Worm (Caenorhabditis elegans) whole organism, late embryonic: ENCODE data around the gene C34F6.5.
A peak's percentile ranks its signal among the peaks of the same experiment; 100 is the strongest.

Source experiments
- C38D4.7 ChIP-seq: fragments of 200-800 bp; sonication (Bioruptor generic); optimal IDR thresholded peaks from 2 replicates; lab custom pipeline; 2018; ENCODE audit warnings: mild to moderate bottlenecking, missing genetic modification characterization, moderate library complexity, missing compliant biosample characterization
- F13H6.1 ChIP-seq: sonication (generic microtip); optimal IDR thresholded peaks from 2 replicates; lab custom pipeline; 2016; ENCODE audit warnings: missing genetic modification characterization, missing compliant biosample characterization
- K02D7.2 ChIP-seq: sonication (generic microtip); optimal IDR thresholded peaks from 2 replicates; lab custom pipeline; 2017; ENCODE audit warnings: mild to moderate bottlenecking, missing genetic modification characterization, missing compliant biosample characterization
- K09A11.1 ChIP-seq: sonication (generic microtip); optimal IDR thresholded peaks from 2 replicates; lab custom pipeline; 2017; ENCODE audit warnings: antibody characterized with exemption, mild to moderate bottlenecking, missing genetic modification characterization, missing compliant biosample characterization; ENCODE audit not compliant: insufficient read depth
- ama-1 ChIP-seq: fragments of 150-350 bp; optimal IDR thresholded peaks from 2 replicates; lab custom pipeline; 2014
- ceh-18 ChIP-seq: sonication (generic microtip); optimal IDR thresholded peaks from 2 replicates; lab custom pipeline; 2016; ENCODE audit warnings: missing genetic modification characterization, missing compliant biosample characterization
- ceh-19 ChIP-seq: fragments of 200-800 bp; sonication (Bioruptor generic); optimal IDR thresholded peaks from 2 replicates; lab custom pipeline; 2018; ENCODE audit warnings: mild to moderate bottlenecking, missing genetic modification characterization, missing compliant biosample characterization
- ceh-2 ChIP-seq: sonication (generic microtip); optimal IDR thresholded peaks from 2 replicates; lab custom pipeline; 2016; ENCODE audit warnings: missing genotype, missing genetic modification characterization, missing compliant biosample characterization
- ceh-22 ChIP-seq: sonication (generic microtip); optimal IDR thresholded peaks from 2 replicates; lab custom pipeline; 2017; ENCODE audit warnings: missing biosample characterization, missing genetic modification characterization
- ceh-30 ChIP-seq: fragments of 150-350 bp; optimal IDR thresholded peaks from 2 replicates; lab custom pipeline; 2014; ENCODE audit warnings: missing biosample characterization, missing genetic modification characterization
- ceh-45 ChIP-seq: fragments of 200-800 bp; sonication (Bioruptor generic); IDR thresholded peaks from 2 replicates; pipeline ENCODE4 v1.3.6; 2022; ENCODE audit warnings: missing genetic modification reagents, missing genetic modification characterization, missing compliant biosample characterization
- ceh-9 ChIP-seq: sonication (generic microtip); optimal IDR thresholded peaks from 2 replicates; lab custom pipeline; 2016; ENCODE audit warnings: mild to moderate bottlenecking, missing genetic modification characterization, inconsistent platforms, missing compliant biosample characterization
- dmd-4 ChIP-seq: sonication (generic microtip); optimal IDR thresholded peaks from 2 replicates; lab custom pipeline; 2016; ENCODE audit warnings: borderline replicate concordance, missing genetic modification characterization, missing compliant biosample characterization
- elt-2 ChIP-seq: sonication (generic microtip); optimal IDR thresholded peaks from 2 replicates; lab custom pipeline; 2016; ENCODE audit warnings: missing genetic modification reagents, missing genetic modification characterization, missing compliant biosample characterization
- elt-4 ChIP-seq: sonication (generic microtip); optimal IDR thresholded peaks from 2 replicates; lab custom pipeline; 2016; ENCODE audit warnings: missing genetic modification characterization, missing compliant biosample characterization
- ets-4 ChIP-seq: sonication (generic microtip); optimal IDR thresholded peaks from 2 replicates; lab custom pipeline; 2016; ENCODE audit warnings: missing genetic modification characterization, missing compliant biosample characterization
- hlh-13 ChIP-seq: fragments of 200-800 bp; sonication (Bioruptor generic); optimal IDR thresholded peaks from 2 replicates; lab custom pipeline; 2018; ENCODE audit warnings: mild to moderate bottlenecking, missing genetic modification characterization, missing compliant biosample characterization
- hlh-30 ChIP-seq: sonication (generic microtip); optimal IDR thresholded peaks from 2 replicates; lab custom pipeline; 2017; ENCODE audit warnings: antibody characterized with exemption, missing genetic modification characterization, missing compliant biosample characterization; ENCODE audit not compliant: insufficient read depth
- hlh-6 ChIP-seq: sonication (generic microtip); optimal IDR thresholded peaks from 2 replicates; lab custom pipeline; 2016; ENCODE audit warnings: missing genotype, missing genetic modification characterization, missing compliant biosample characterization
- lim-6 ChIP-seq: sonication (generic microtip); optimal IDR thresholded peaks from 2 replicates; lab custom pipeline; 2016; ENCODE audit warnings: missing genetic modification characterization, missing compliant biosample characterization
- lin-11 ChIP-seq: fragments of 200-800 bp; sonication (Bioruptor generic); optimal IDR thresholded peaks from 2 replicates; lab custom pipeline; 2018; ENCODE audit warnings: mild to moderate bottlenecking, missing genetic modification characterization, missing compliant biosample characterization
- madf-2 ChIP-seq: sonication (generic microtip); optimal IDR thresholded peaks from 2 replicates; lab custom pipeline; 2017; ENCODE audit warnings: missing genetic modification characterization, missing compliant biosample characterization
- mec-3 ChIP-seq: sonication (generic microtip); optimal IDR thresholded peaks from 2 replicates; lab custom pipeline; 2016; ENCODE audit warnings: borderline replicate concordance, missing genetic modification characterization, missing compliant biosample characterization
- nfya-1 ChIP-seq: sonication (generic microtip); optimal IDR thresholded peaks from 2 replicates; lab custom pipeline; 2017; ENCODE audit warnings: missing genetic modification characterization, mild to moderate bottlenecking, missing compliant biosample characterization, antibody characterized with exemption, moderate library complexity
- nhr-232 ChIP-seq: sonication (generic microtip); optimal IDR thresholded peaks from 2 replicates; lab custom pipeline; 2016; ENCODE audit warnings: missing genetic modification characterization, missing compliant biosample characterization
- odd-2 ChIP-seq: sonication (generic microtip); optimal IDR thresholded peaks from 2 replicates; lab custom pipeline; 2017; ENCODE audit warnings: antibody characterized with exemption, mild to moderate bottlenecking, missing genetic modification characterization, missing compliant biosample characterization
- pha-2 ChIP-seq: sonication (generic microtip); optimal IDR thresholded peaks from 2 replicates; lab custom pipeline; 2017; ENCODE audit warnings: mild to moderate bottlenecking, missing genetic modification characterization, missing compliant biosample characterization
- pha-4 ChIP-seq: fragments of 150-350 bp; optimal IDR thresholded peaks from 2 replicates; lab custom pipeline; 2018; ENCODE audit warnings: missing biosample characterization, missing genetic modification reagents, missing genetic modification characterization
- rnt-1 ChIP-seq: sonication (generic microtip); optimal IDR thresholded peaks from 2 replicates; lab custom pipeline; 2016; ENCODE audit warnings: missing genetic modification characterization, missing compliant biosample characterization
- sox-4 ChIP-seq: sonication (generic microtip); optimal IDR thresholded peaks from 2 replicates; lab custom pipeline; 2017; ENCODE audit warnings: mild to moderate bottlenecking, missing genetic modification characterization, inconsistent platforms, missing compliant biosample characterization
- tbx-2 ChIP-seq: sonication (generic microtip); optimal IDR thresholded peaks from 2 replicates; lab custom pipeline; 2016; ENCODE audit warnings: missing genetic modification characterization, missing compliant biosample characterization
- tbx-7 ChIP-seq: sonication (generic microtip); optimal IDR thresholded peaks from 2 replicates; lab custom pipeline; 2016; ENCODE audit warnings: missing genotype, missing genetic modification characterization, missing compliant biosample characterization
- ttx-3 ChIP-seq: sonication (generic microtip); optimal IDR thresholded peaks from 2 replicates; lab custom pipeline; 2016; ENCODE audit warnings: missing genetic modification reagents, missing genetic modification characterization, missing compliant biosample characterization
- unc-42 ChIP-seq: sonication (generic microtip); optimal IDR thresholded peaks from 2 replicates; lab custom pipeline; 2016; ENCODE audit warnings: missing genotype, missing genetic modification characterization, missing compliant biosample characterization
- ztf-16 ChIP-seq: sonication (generic microtip); optimal IDR thresholded peaks from 2 replicates; lab custom pipeline; 2017; ENCODE audit warnings: missing genetic modification characterization, missing compliant biosample characterization

Gene C34F6.5

DNA sequence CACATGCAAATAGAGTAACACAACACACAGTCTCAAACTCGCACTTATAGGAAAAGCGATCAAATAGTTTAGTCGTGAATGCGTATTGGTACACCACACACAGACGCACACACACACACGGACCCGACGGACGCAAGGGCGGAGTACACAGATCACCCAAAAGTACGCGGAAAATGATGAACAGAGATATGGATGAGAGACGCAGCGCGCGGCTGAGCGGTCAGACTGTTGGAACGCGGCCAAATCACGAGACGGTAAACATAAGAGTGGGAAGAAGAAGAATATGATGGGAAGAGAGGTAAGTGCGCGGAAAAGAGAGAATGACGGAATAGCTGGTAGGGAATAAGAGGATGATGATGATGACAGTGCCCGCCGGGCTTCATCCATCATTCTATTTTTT lies 39.4 kb upstream of the C34F6.5 start (continued):
- peak; percentile 17 for TF ChIP-seq ceh-18 (tag; lab: Kevin White, UChicago)
- peak; percentile 92 for TF ChIP-seq hlh-30 (tag; lab: Kevin White, UChicago)
- no peak for TF ChIP-seq odd-2
- peak; percentile 40 for TF ChIP-seq nfya-1 (tag; lab: Kevin White, UChicago)
- TF ChIP-seq madf-2 (tag; lab: Kevin White, UChicago), result no peak
- TF ChIP-seq pha-2, result no peak
- TF ChIP-seq, all 69 proteins: peak for 15

DNA sequence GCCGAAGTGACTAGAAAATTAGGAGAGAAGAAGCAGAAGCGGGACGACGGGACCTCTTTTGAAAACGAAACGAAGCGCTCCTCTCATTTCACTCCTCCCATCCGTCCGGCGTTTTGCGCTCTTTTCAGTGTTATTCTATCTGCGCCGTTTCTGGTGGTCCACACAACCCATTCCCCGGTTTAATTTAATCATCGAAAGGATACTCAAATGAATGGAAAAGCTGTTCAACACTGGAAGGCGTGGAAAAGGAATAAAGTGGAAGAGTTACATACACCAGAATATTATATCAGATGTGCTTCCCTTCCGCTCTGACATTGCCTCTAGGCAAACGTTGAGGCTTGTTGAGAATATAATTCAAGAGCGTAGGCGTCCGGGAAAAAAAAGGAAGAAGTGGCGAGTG lies 36.4 kb upstream of the C34F6.5 start:
- TF ChIP-seq ceh-9 (tag; lab: Kevin White, UChicago) (no peak), unc-42 (tag; lab: Kevin White, UChicago) (peak; percentile 76)

DNA sequence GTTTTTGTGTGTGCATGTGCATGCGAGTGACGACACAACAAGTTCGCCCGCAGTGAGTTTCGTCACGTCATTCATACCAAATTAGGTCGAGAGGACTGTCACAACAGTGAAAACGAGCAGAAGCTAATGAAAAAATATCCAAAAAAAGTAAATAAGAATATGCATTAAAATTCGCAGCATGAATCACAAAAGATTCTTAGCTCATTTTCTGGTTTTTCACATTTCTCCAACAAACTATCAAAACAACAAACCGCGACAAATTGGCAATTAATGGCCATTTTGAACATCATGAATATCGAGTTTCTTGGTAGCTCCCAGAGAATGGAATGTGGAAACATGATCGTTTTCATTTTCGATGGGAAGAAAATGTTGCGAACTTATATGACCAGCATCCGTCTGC lies 34.9 kb upstream of the C34F6.5 start:
- no peak for TF ChIP-seq ets-4 (tag; lab: Kevin White, UChicago)
- TF ChIP-seq hlh-30 (tag; lab: Kevin White, UChicago), result no peak
- no peak for TF ChIP-seq elt-2
- TF ChIP-seq pha-4 (tag; lab: Kevin White, UChicago), result no peak
- no peak for TF ChIP-seq hlh-13 (GFP tag; lab: Kevin White, UChicago)
- TF ChIP-seq unc-42 (tag; lab: Kevin White, UChicago), result no peak
- TF ChIP-seq ceh-22 (tag; lab: Kevin White, UChicago), result no peak
- TF ChIP-seq F13H6.1 (tag; lab: Kevin White, UChicago), result no peak
- TF ChIP-seq ama-1 (lab: Kevin White, UChicago), result no peak
- no peak for TF ChIP-seq nhr-232 (tag; lab: Kevin White, UChicago)

DNA sequence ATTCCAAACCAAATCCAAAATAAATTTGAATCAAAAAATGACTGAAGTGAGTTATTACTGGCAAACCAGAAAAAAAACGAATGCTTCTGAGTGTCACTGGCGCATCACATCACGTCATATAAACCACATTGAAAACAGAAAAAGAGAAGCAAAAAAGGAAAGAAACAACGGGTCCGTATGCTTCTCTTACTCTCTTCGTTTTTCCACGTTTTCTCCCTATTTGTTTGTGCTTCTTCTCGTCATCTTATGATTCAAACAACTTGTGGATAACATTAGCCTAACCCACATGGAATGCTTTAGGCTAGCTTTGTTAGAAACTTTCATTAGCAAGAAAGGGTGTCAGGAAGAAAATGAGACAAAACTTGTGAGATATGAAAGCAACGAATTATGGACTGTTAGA lies 32.8 kb upstream of the C34F6.5 start:
- TF ChIP-seq ceh-2 (tag; lab: Kevin White, UChicago), result no peak
- no peak for TF ChIP-seq F13H6.1 (tag; lab: Kevin White, UChicago)
- no peak for TF ChIP-seq elt-4 (tag; lab: Kevin White, UChicago)
- TF ChIP-seq K02D7.2 (tag; lab: Kevin White, UChicago), result no peak
- no peak for TF ChIP-seq tbx-7 (tag; lab: Kevin White, UChicago)

DNA sequence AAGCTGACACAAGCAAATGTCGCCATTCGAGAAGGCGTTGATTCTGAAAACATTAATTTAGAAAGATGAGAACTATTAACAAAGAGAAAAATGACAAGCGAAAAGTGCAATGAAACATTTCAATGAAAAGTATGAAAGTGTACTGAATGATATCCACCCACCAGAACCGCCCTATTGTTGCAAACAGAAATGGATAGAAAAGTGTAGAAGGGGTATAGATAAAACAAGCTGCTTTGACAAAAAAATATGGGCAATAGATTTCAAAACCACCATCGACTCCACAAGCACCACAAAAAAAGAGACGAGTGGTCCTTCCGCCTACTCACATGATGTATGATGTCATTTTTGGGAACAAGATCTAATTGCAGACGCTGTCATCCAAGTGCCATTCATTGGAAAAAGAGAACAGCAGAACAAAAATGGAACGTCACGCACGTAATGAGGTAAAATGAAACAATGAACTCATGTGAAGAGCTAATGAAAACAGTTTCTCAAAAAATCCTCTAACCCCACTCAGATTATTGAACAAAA lies 32.0 kb upstream of the C34F6.5 start, which contains the start of gene C34F6.10:
Gene C34F6.10 (minus strand): TSS at position 51 of the 531 bp plus-strand sequence.
- TF ChIP-seq rnt-1 (tag; lab: Kevin White, UChicago) (no peak), ceh-45 (GFP tag; lab: Robert Waterston, UW) (no peak), ceh-2 (tag; lab: Kevin White, UChicago) (no peak), madf-2 (tag; lab: Kevin White, UChicago) (no peak), C38D4.7 (no peak), ets-4 (tag; lab: Kevin White, UChicago) (no peak), lin-11 (tag; lab: Kevin White, UChicago) (no peak), mec-3 (tag; lab: Kevin White, UChicago) (no peak), ttx-3 (tag; lab: Kevin White, UChicago) (no peak), K09A11.1 (tag; lab: Kevin White, UChicago) (no peak), ztf-16 (tag; lab: Kevin White, UChicago) (no peak), ceh-30 (tag; lab: Kevin White, UChicago) (no peak), dmd-4 (no peak), ceh-19 (no peak), lim-6 (no peak), tbx-2 (tag; lab: Kevin White, UChicago) (no peak), tbx-7 (tag; lab: Kevin White, UChicago) (no peak), sox-4 (tag; lab: Kevin White, UChicago) (no peak), pha-2 (no peak), hlh-6 (tag; lab: Kevin White, UChicago) (no peak)
